Fruit fly (Drosophila melanogaster): ENCODE measurements around the gene Neb-cGP.

Neb-cGP gene

dm6 chrX:10473510-10474212 is 13.1 kb downstream of the Neb-cGP start, which contains the start of gene CG2889 (continued):
- no peak for TF ChIP-seq Trl (optimal IDR thresholded peaks at IDR 0.05)
- no peak for TF ChIP-seq Trl (GFP tag; optimal IDR thresholded peaks at IDR 0.05)
- no peak for TF ChIP-seq CG13775 (GFP tag; optimal IDR thresholded peaks at IDR 0.05)
- peak; percentile 38 for TF ChIP-seq CG4617 (GFP tag; optimal IDR thresholded peaks at IDR 0.05; ENCODE audit: borderline replicate concordance)
- peak; percentile 38 for TF ChIP-seq phol (tag; optimal IDR thresholded peaks at IDR 0.05)
- TF ChIP-seq Six4 (GFP tag; optimal IDR thresholded peaks at IDR 0.05): no peak
- no peak for TF ChIP-seq CG4282 (GFP tag; optimal IDR thresholded peaks at IDR 0.05)
- no peak for TF ChIP-seq CrebB (tag; optimal IDR thresholded peaks at IDR 0.05)
- no peak for TF ChIP-seq h (optimal IDR thresholded peaks at IDR 0.05)
- TF ChIP-seq CHES-1-like (GFP tag; optimal IDR thresholded peaks at IDR 0.05): peak; percentile 2
- TF ChIP-seq CG6854 (GFP tag; optimal IDR thresholded peaks at IDR 0.05): no peak

DNA sequence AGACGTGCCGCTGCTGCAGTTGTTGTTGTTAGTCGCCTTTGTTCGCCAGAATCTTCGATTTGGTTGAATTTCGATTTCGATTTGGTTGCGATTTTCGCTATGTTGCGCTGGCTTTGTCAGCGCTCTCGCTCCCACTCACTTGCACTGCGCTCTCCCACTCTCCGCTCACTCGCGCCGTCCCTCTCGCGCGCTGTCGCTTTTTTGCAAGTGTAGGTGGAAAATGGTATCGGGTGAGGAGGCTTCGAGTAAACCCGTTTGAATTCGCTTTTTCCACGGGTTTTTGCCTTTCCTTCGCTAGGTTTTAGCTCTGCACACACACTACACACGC is 13.6 kb downstream of the Neb-cGP start:
- TF ChIP-seq CG15269 (tag; optimal IDR thresholded peaks at IDR 0.05): no peak
- TF ChIP-seq CG9932 (GFP tag; IDR thresholded peaks at IDR 0.05): no peak
- TF ChIP-seq eyg (GFP tag; optimal IDR thresholded peaks at IDR 0.05): no peak
- no peak for TF ChIP-seq HHEX (GFP tag; optimal IDR thresholded peaks at IDR 0.05)
- no peak for TF ChIP-seq CG3407 (GFP tag; optimal IDR thresholded peaks at IDR 0.05)
- TF ChIP-seq CG15479 (GFP tag; optimal IDR thresholded peaks at IDR 0.05): peak; percentile 73
- TF ChIP-seq sqz (GFP tag; optimal IDR thresholded peaks at IDR 0.05): peak; percentile 29
- peak; percentile 77 for TF ChIP-seq CG8478 (optimal IDR thresholded peaks at IDR 0.05)
- TF ChIP-seq fu2 (GFP tag; optimal IDR thresholded peaks at IDR 0.05): no peak
- no peak for TF ChIP-seq Drgx (GFP tag; IDR thresholded peaks at IDR 0.05)
- peak; percentile 91 for TF ChIP-seq CG1832 (GFP tag; optimal IDR thresholded peaks at IDR 0.05)
- no peak for TF ChIP-seq CG12942 (GFP tag; optimal IDR thresholded peaks at IDR 0.05)
- TF ChIP-seq CG10321 (GFP tag; IDR thresholded peaks at IDR 0.05): peak; percentile 84
- no peak for TF ChIP-seq wek (GFP tag; optimal IDR thresholded peaks at IDR 0.05)
- TF ChIP-seq Gsc (GFP tag; IDR thresholded peaks at IDR 0.05): no peak
- TF ChIP-seq Hsf (GFP tag; optimal IDR thresholded peaks at IDR 0.05): no peak
- no peak for TF ChIP-seq CG13424 (tag; optimal IDR thresholded peaks at IDR 0.05)
- no peak for TF ChIP-seq tio (GFP tag; optimal IDR thresholded peaks at IDR 0.05)
- no peak for TF ChIP-seq Fer1 (GFP tag; optimal IDR thresholded peaks at IDR 0.05)
- peak; percentile 27 for TF ChIP-seq chn (GFP tag; optimal IDR thresholded peaks at IDR 0.05)
- no peak for TF ChIP-seq CG3847 (GFP tag; IDR thresholded peaks at IDR 0.05)
- no peak for TF ChIP-seq CG2712 (tag; optimal IDR thresholded peaks at IDR 0.05)
- no peak for TF ChIP-seq Kr (GFP tag; optimal IDR thresholded peaks at IDR 0.05)
- TF ChIP-seq trem (tag; optimal IDR thresholded peaks at IDR 0.05): no peak
- no peak for TF ChIP-seq CG11398 (GFP tag; optimal IDR thresholded peaks at IDR 0.05)
- TF ChIP-seq CG4360 (GFP tag; IDR thresholded peaks at IDR 0.05): peak; percentile 11; the same call in 1 of the 2 replicates
- TF ChIP-seq al (GFP tag; IDR thresholded peaks at IDR 0.05): no peak
- TF ChIP-seq CG16815 (GFP tag; optimal IDR thresholded peaks at IDR 0.05): no peak
- TF ChIP-seq sens (GFP tag): no peak
- TF ChIP-seq Trl (optimal IDR thresholded peaks at IDR 0.05): peak in 1 of 2 experiments; percentile 63
- TF ChIP-seq Trl (GFP tag; optimal IDR thresholded peaks at IDR 0.05): no peak

DNA sequence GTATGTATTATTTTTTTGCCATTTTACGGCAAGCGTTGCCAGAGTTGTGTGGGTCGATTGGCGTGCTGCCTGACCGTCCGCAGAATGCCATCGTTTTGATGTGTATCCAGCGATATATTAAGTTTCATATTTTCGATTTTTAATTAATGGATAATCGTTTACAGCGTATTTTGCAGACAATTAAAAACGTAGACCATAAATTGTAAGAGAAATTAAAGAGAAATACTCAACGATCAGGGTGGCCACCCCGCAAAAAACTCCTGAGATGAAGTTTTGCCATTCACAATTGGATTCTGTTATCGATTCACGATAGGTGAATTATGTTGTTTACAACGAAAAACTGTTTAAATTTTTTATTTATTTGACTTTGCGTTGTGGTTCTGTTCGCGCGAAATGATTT is 14.1 kb downstream of the Neb-cGP start, which contains the start of gene nocte:
TSS of gene nocte (minus strand) at position 51 of the 400 bp plus-strand sequence.
- TF ChIP-seq gce (GFP tag; IDR thresholded peaks at IDR 0.05): no peak
- TF ChIP-seq chif (GFP tag; optimal IDR thresholded peaks at IDR 0.05): peak in 1 of 2 experiments; percentile 12
- peak; percentile 58; the same call in 2 of the 3 replicates for TF ChIP-seq knrl (GFP tag; IDR thresholded peaks at IDR 0.05; ENCODE audit: partially characterized antibody)
- peak; percentile 48; the same call in 2 of the 3 replicates for TF ChIP-seq vnd (GFP tag; IDR thresholded peaks at IDR 0.05; ENCODE audit: partially characterized antibody)
- TF ChIP-seq CG4617 (GFP tag; optimal IDR thresholded peaks at IDR 0.05; ENCODE audit: borderline replicate concordance): peak; percentile 52
- TF ChIP-seq CG30403 (GFP tag; optimal IDR thresholded peaks at IDR 0.05): peak; percentile 21
- peak; percentile 55 for TF ChIP-seq CG13287 (GFP tag; IDR thresholded peaks at IDR 0.05; ENCODE audit: partially characterized antibody)
- no peak for TF ChIP-seq fd96Cb (tag; optimal IDR thresholded peaks at IDR 0.05)
- peak; percentile 30 for TF ChIP-seq CG17829 (tag; optimal IDR thresholded peaks at IDR 0.05)
- TF ChIP-seq sr (GFP tag; IDR thresholded peaks at IDR 0.05): no peak
- TF ChIP-seq esg (GFP tag; conservative IDR thresholded peaks at IDR 0.05): no peak
- TF ChIP-seq CG1792 (GFP tag; optimal IDR thresholded peaks at IDR 0.05): no peak
- peak; percentile 73 for TF ChIP-seq CG9437 (GFP tag; optimal IDR thresholded peaks at IDR 0.05)
